Fruit fly (Drosophila melanogaster) whole organism, embryonic: ENCODE results near the gene H15.

Experiments
- Abd-B ChIP-seq: fragments of 200-800 bp; sonication (Bioruptor generic); optimal IDR thresholded peaks from 2 replicates; lab custom pipeline; 2018; ENCODE audit warnings: missing biosample characterization, mild to moderate bottlenecking, missing genetic modification characterization, moderate library complexity
- Adf1 ChIP-seq: fragments of 200-800 bp; sonication (Bioruptor generic); IDR thresholded peaks from 2 replicates; pipeline ENCODE4 v1.3.6; 2022; ENCODE audit warnings: missing biosample characterization, missing genetic modification characterization
- Bdp1 ChIP-seq: fragments of 200-800 bp; sonication (Bioruptor generic); optimal IDR thresholded peaks from 3 replicates; lab custom pipeline; 2016; ENCODE audit warnings: missing biosample characterization, missing genetic modification characterization
- CG10209 ChIP-seq: fragments of 200-800 bp; sonication (Bioruptor generic); optimal IDR thresholded peaks from 3 replicates; lab custom pipeline; 2017; ENCODE audit warnings: missing biosample characterization, mild to moderate bottlenecking, missing genetic modification characterization, missing genetic modification reagents
- CG10462 ChIP-seq: fragments of 200-800 bp; sonication (Bioruptor generic); optimal IDR thresholded peaks from 2 replicates; lab custom pipeline; 2016; ENCODE audit warnings: missing biosample characterization, missing genetic modification characterization
- CG11504 ChIP-seq: fragments of 200-800 bp; sonication (Bioruptor generic); optimal IDR thresholded peaks from 3 replicates; lab custom pipeline; 2019; ENCODE audit warnings: missing biosample characterization, mild to moderate bottlenecking, missing genetic modification characterization, moderate library complexity
- CG13624 ChIP-seq: fragments of 200-800 bp; sonication (Bioruptor generic); optimal IDR thresholded peaks from 2 replicates; lab custom pipeline; 2016; ENCODE audit warnings: missing biosample characterization, missing genetic modification characterization
- CG14014 ChIP-seq: fragments of 200-800 bp; sonication (Bioruptor generic); IDR thresholded peaks from 2 replicates; pipeline ENCODE4 v1.3.6; 2022; ENCODE audit warnings: missing biosample characterization, missing genetic modification characterization
- CG15011 ChIP-seq: fragments of 200-800 bp; sonication (Bioruptor generic); optimal IDR thresholded peaks from 3 replicates; lab custom pipeline; 2018; ENCODE audit warnings: missing biosample characterization, mild to moderate bottlenecking, missing genetic modification characterization
- CG15269 ChIP-seq: fragments of 200-800 bp; sonication (Bioruptor generic); optimal IDR thresholded peaks from 2 replicates; lab custom pipeline; 2018; ENCODE audit warnings: missing biosample characterization, mild to moderate bottlenecking, missing genetic modification characterization, moderate library complexity
- CG17359 ChIP-seq: fragments of 200-800 bp; sonication (Bioruptor generic); optimal IDR thresholded peaks from 3 replicates; lab custom pipeline; 2018; ENCODE audit warnings: missing biosample characterization, mild to moderate bottlenecking, missing genetic modification characterization, moderate library complexity
- CG17912 ChIP-seq: fragments of 200-800 bp; sonication (Bioruptor generic); optimal IDR thresholded peaks from 2 replicates; lab custom pipeline; 2018; ENCODE audit warnings: missing biosample characterization, mild to moderate bottlenecking, missing genetic modification characterization
- CG2678 ChIP-seq: fragments of 200-800 bp; sonication (Bioruptor generic); optimal IDR thresholded peaks from 3 replicates; lab custom pipeline; 2019; ENCODE audit warnings: missing biosample characterization, mild to moderate bottlenecking, missing genetic modification characterization, moderate library complexity
- CG31224 ChIP-seq: fragments of 200-800 bp; sonication (Bioruptor generic); IDR thresholded peaks from 2 replicates; pipeline ENCODE4 v1.3.6; 2022; ENCODE audit warnings: missing biosample characterization, missing genetic modification characterization
- CG3726 ChIP-seq: fragments of 200-800 bp; sonication (Bioruptor generic); IDR thresholded peaks from 3 replicates; pipeline ENCODE4, ENCODE4 v1.3.6; 2022; ENCODE audit warnings: missing biosample characterization, missing genetic modification characterization
- CG4404 ChIP-seq: fragments of 200-800 bp; sonication (Bioruptor generic); IDR thresholded peaks from 2 replicates; pipeline ENCODE4 v1.3.6; 2022; ENCODE audit warnings: missing biosample characterization, missing genetic modification characterization
- CG4424 ChIP-seq: fragments of 200-800 bp; sonication (Bioruptor generic); optimal IDR thresholded peaks from 3 replicates; lab custom pipeline; 2016; ENCODE audit warnings: missing biosample characterization, missing genetic modification characterization
- CG4820 ChIP-seq: fragments of 200-800 bp; sonication (Bioruptor generic); optimal IDR thresholded peaks from 3 replicates; lab custom pipeline; 2016; ENCODE audit warnings: missing biosample characterization, missing genetic modification characterization
- CG5953 ChIP-seq: fragments of 200-800 bp; sonication (Bioruptor generic); IDR thresholded peaks from 2 replicates; pipeline ENCODE4 v1.3.6; 2022; ENCODE audit warnings: missing biosample characterization, missing genetic modification characterization
- CG7928 ChIP-seq: fragments of 200-800 bp; sonication (Bioruptor generic); optimal IDR thresholded peaks from 2 replicates; lab custom pipeline; 2017; ENCODE audit warnings: missing biosample characterization, mild to moderate bottlenecking, missing genetic modification characterization
- CG8924 ChIP-seq: fragments of 200-800 bp; optimal IDR thresholded peaks from 3 replicates; lab custom pipeline; 2019; ENCODE audit warnings: missing biosample characterization, mild to moderate bottlenecking, missing genetic modification characterization, moderate library complexity
- CG9817 ChIP-seq: fragments of 200-800 bp; sonication (Bioruptor generic); optimal IDR thresholded peaks from 2 replicates; lab custom pipeline; 2018; ENCODE audit warnings: missing biosample characterization, mild to moderate bottlenecking, missing genetic modification characterization, moderate library complexity
- CG9876 ChIP-seq: fragments of 200-800 bp; sonication (Bioruptor generic); optimal IDR thresholded peaks from 2 replicates; lab custom pipeline; 2016; ENCODE audit warnings: missing biosample characterization, missing genetic modification characterization
- CrebB ChIP-seq: fragments of 200-800 bp; sonication (Bioruptor generic); optimal IDR thresholded peaks from 3 replicates; lab custom pipeline; 2018; ENCODE audit warnings: missing biosample characterization, mild to moderate bottlenecking, missing genetic modification characterization
- D ChIP-seq, 2 experiments: fragments of 200-800 bp in 1 of 2; fragments of >200 bp in 1 of 2; sonication (Bioruptor generic) in 1 of 2; optimal IDR thresholded peaks; 2 replicates in 1 of 2; 3 replicates in 1 of 2; lab custom pipeline; 2017; ENCODE audit warnings: mild to moderate bottlenecking in 1 of 2, missing biosample characterization in 1 of 2, missing genetic modification characterization in 1 of 2, missing genetic modification reagents in 1 of 2
- Dref ChIP-seq: fragments of 200-800 bp; sonication (Bioruptor generic); IDR thresholded peaks from 2 replicates; pipeline ENCODE4 v1.3.6; 2022; ENCODE audit warnings: missing biosample characterization, missing genetic modification characterization
- Hsf ChIP-seq: fragments of 200-800 bp; sonication (Bioruptor generic); optimal IDR thresholded peaks from 3 replicates; lab custom pipeline; 2016; ENCODE audit warnings: missing biosample characterization, missing genetic modification characterization
- Lpt ChIP-seq: fragments of >200 bp; optimal IDR thresholded peaks from 2 replicates; lab custom pipeline; 2018; ENCODE audit warnings: missing biosample characterization, missing genetic modification characterization
- Mrtf ChIP-seq: fragments of 200-800 bp; sonication (Bioruptor generic); IDR thresholded peaks from 3 replicates; pipeline ENCODE4 v1.3.6; 2022; ENCODE audit warnings: missing biosample characterization, missing genetic modification characterization
- cato ChIP-seq: fragments of 200-800 bp; sonication (Bioruptor generic); optimal IDR thresholded peaks from 2 replicates; lab custom pipeline; 2016; ENCODE audit warnings: missing biosample characterization, missing genetic modification characterization, borderline replicate concordance
- croc ChIP-seq: fragments of 200-800 bp; sonication (Bioruptor generic); conservative IDR thresholded peaks from 3 replicates; pipeline ENCODE4 v1.3.6; 2022; ENCODE audit warnings: missing biosample characterization, missing genetic modification characterization
- cwo ChIP-seq: fragments of 200-800 bp; sonication (Bioruptor generic); optimal IDR thresholded peaks from 3 replicates; lab custom pipeline; 2017; ENCODE audit warnings: missing biosample characterization, missing genetic modification characterization, mild to moderate bottlenecking, moderate library complexity, missing genetic modification reagents
- dati ChIP-seq: fragments of 200-800 bp; sonication (Bioruptor generic); IDR thresholded peaks from 2 replicates; pipeline ENCODE4 v1.3.6; 2022; ENCODE audit warnings: missing biosample characterization, missing genetic modification characterization
- esg ChIP-seq: fragments of 200-800 bp; sonication (Bioruptor generic); conservative IDR thresholded peaks from 2 replicates; pipeline ENCODE4 v1.3.6; 2022; ENCODE audit warnings: missing biosample characterization, missing genetic modification characterization
- eve ChIP-seq, 2 experiments: fragments of >200 bp; optimal IDR thresholded peaks; 2 replicates each; lab custom pipeline; 2017; ENCODE audit warnings: missing biosample characterization in 2 of 2, missing genetic modification characterization in 2 of 2
- exex ChIP-seq: fragments of 200-800 bp; sonication (Bioruptor generic); optimal IDR thresholded peaks from 4 replicates; lab custom pipeline; 2018; ENCODE audit warnings: missing biosample characterization, mild to moderate bottlenecking, missing genetic modification characterization, moderate library complexity
- hb ChIP-seq: fragments of 200-800 bp; sonication (Bioruptor generic); IDR thresholded peaks from 3 replicates; pipeline ENCODE4 v1.3.6; 2022; ENCODE audit warnings: missing biosample characterization, missing genetic modification characterization; ENCODE audit not compliant: partially characterized antibody
- her ChIP-seq: fragments of 200-800 bp; sonication (Bioruptor generic); optimal IDR thresholded peaks from 2 replicates; lab custom pipeline; 2016; ENCODE audit warnings: missing biosample characterization, missing genetic modification characterization
- kay ChIP-seq: fragments of 200-800 bp; sonication (Bioruptor generic); optimal IDR thresholded peaks from 2 replicates; lab custom pipeline; 2016; ENCODE audit warnings: missing biosample characterization, missing genetic modification characterization
- ken ChIP-seq: fragments of 200-800 bp; sonication (Bioruptor generic); IDR thresholded peaks from 3 replicates; pipeline ENCODE4 v1.3.6; 2022; ENCODE audit warnings: missing biosample characterization, missing genetic modification characterization
- mld ChIP-seq: fragments of 200-800 bp; sonication (Bioruptor generic); IDR thresholded peaks from 3 replicates; pipeline ENCODE4 v1.3.6; 2022; ENCODE audit warnings: missing biosample characterization, missing genetic modification characterization; ENCODE audit not compliant: partially characterized antibody
- pros ChIP-seq: fragments of 200-800 bp; sonication (Bioruptor generic); optimal IDR thresholded peaks from 3 replicates; lab custom pipeline; 2019; ENCODE audit warnings: missing biosample characterization, mild to moderate bottlenecking, missing genetic modification characterization, moderate library complexity
- repo ChIP-seq: fragments of 200-800 bp; sonication (Bioruptor generic); optimal IDR thresholded peaks from 2 replicates; lab custom pipeline; 2016; ENCODE audit warnings: missing biosample characterization, missing genetic modification characterization
- sd ChIP-seq: fragments of 200-800 bp; sonication (Bioruptor generic); optimal IDR thresholded peaks from 3 replicates; lab custom pipeline; 2018; ENCODE audit warnings: missing biosample characterization, mild to moderate bottlenecking, missing genetic modification characterization, moderate library complexity
- sima ChIP-seq: fragments of 200-800 bp; sonication (Bioruptor generic); optimal IDR thresholded peaks from 2 replicates; lab custom pipeline; 2016; ENCODE audit warnings: missing biosample characterization, missing genetic modification characterization
- tup ChIP-seq: fragments of 200-800 bp; sonication (Bioruptor generic); optimal IDR thresholded peaks from 2 replicates; lab custom pipeline; 2016; ENCODE audit warnings: missing biosample characterization, mild to moderate bottlenecking, missing genetic modification characterization, moderate library complexity
- twi ChIP-seq: fragments of 200-800 bp; optimal IDR thresholded peaks from 2 replicates; lab custom pipeline; 2019; ENCODE audit warnings: missing biosample characterization, mild to moderate bottlenecking, missing genetic modification characterization, moderate library complexity
- vvl ChIP-seq: fragments of 200-800 bp; sonication (Bioruptor generic); IDR thresholded peaks from 2 replicates; pipeline ENCODE4 v1.3.6; 2022; ENCODE audit warnings: missing biosample characterization, missing genetic modification characterization
- wor ChIP-seq: fragments of 200-800 bp; sonication (Bioruptor generic); IDR thresholded peaks from 2 replicates; pipeline ENCODE4 v1.3.6; 2022; ENCODE audit warnings: missing biosample characterization, missing genetic modification characterization
- zf30C ChIP-seq: fragments of 200-800 bp; sonication (Bioruptor generic); optimal IDR thresholded peaks from 3 replicates; lab custom pipeline; 2018; ENCODE audit warnings: missing biosample characterization, mild to moderate bottlenecking, missing genetic modification characterization

H15 gene

dm6 chr2L:5425341-5425740, 21.3 kb downstream of the H15 start (continued):
- TF ChIP-seq Hsf (GFP tag; lab: Kevin White, UChicago) (peak; percentile 52), CG17359 (tag; lab: Kevin White, UChicago) (peak; percentile 73), CG4404 (GFP tag; lab: Robert Waterston, UW) (peak; percentile 31; the same call in 1 of the 2 replicates), mld (GFP tag; lab: Robert Waterston, UW) (no peak), eve (GFP tag; optimal IDR thresholded peaks at IDR 0.05; lab: Kevin White, UChicago) (peak in 1 of 2 experiments; percentile 60), CG5953 (0 out of 2 replicates have a peak, but pooled peaks have one; percentile 34), CG10462 (GFP tag; lab: Kevin White, UChicago) (no peak), sima (no peak), twi (tag; lab: Kevin White, UChicago) (no peak), zf30C (GFP tag; lab: Kevin White, UChicago) (no peak), Lpt (GFP tag; lab: Kevin White, UChicago) (no peak), cato (GFP tag; lab: Kevin White, UChicago) (no peak), dati (GFP tag; lab: Robert Waterston, UW) (peak; percentile 47; the same call in 1 of the 2 replicates), wor (GFP tag; lab: Robert Waterston, UW) (no peak; the same call in 1 of the 2 replicates), sd (tag; lab: Kevin White, UChicago) (no peak), CrebB (tag; lab: Kevin White, UChicago) (no peak), CG3726 (GFP tag; lab: Robert Waterston, UW) (0 out of 3 replicates have a peak, but pooled peaks have one; percentile 53), D (optimal IDR thresholded peaks at IDR 0.05; lab: Kevin White, UChicago) (no peak), D (GFP tag; optimal IDR thresholded peaks at IDR 0.05; lab: Kevin White, UChicago) (peak; percentile 65), CG7928 (GFP tag; lab: Kevin White, UChicago) (no peak), CG10209 (GFP tag; lab: Kevin White, UChicago) (peak; percentile 26), hb (GFP tag; lab: Robert Waterston, UW) (no peak), vvl (GFP tag; lab: Robert Waterston, UW) (peak; percentile 78; the same call in 1 of the 2 replicates), croc (GFP tag; lab: Robert Waterston, UW) (peak; percentile 27; the same call in 1 of the 3 replicates), tup (GFP tag; lab: Kevin White, UChicago) (no peak), CG15011 (GFP tag; lab: Kevin White, UChicago) (peak; percentile 33), CG15269 (tag; lab: Kevin White, UChicago) (no peak), kay (no peak), Abd-B (peak; percentile 39), esg (GFP tag; lab: Robert Waterston, UW) (peak; percentile 59; the same call in 1 of the 2 replicates), cwo (GFP tag; lab: Kevin White, UChicago) (peak; percentile 57), CG8924 (tag; lab: Kevin White, UChicago) (peak; percentile 45), CG2678 (tag; lab: Kevin White, UChicago) (no peak), her (GFP tag; lab: Kevin White, UChicago) (peak; percentile 36), Dref (GFP tag; lab: Robert Waterston, UW) (no peak), ken (GFP tag; lab: Robert Waterston, UW) (peak; percentile 61; the same call in 1 of the 3 replicates), CG9817 (peak; percentile 27), pros (GFP tag; lab: Kevin White, UChicago) (no peak), CG4820 (GFP tag; lab: Kevin White, UChicago) (peak; percentile 70), CG11504 (tag; lab: Kevin White, UChicago) (peak; percentile 73), CG14014 (GFP tag; lab: Robert Waterston, UW) (peak; percentile 41; the same call in 1 of the 2 replicates), exex (tag; lab: Kevin White, UChicago) (no peak), Mrtf (GFP tag; lab: Robert Waterston, UW) (no peak), CG9876 (GFP tag; lab: Kevin White, UChicago) (no peak), Bdp1 (GFP tag; lab: Kevin White, UChicago) (no peak), CG13624 (GFP tag; lab: Kevin White, UChicago) (peak; percentile 52), CG4424 (GFP tag; lab: Kevin White, UChicago) (peak; percentile 72), repo (peak; percentile 31), Adf1 (GFP tag; lab: Robert Waterston, UW) (no peak), CG17912 (GFP tag; lab: Kevin White, UChicago) (no peak), CG31224 (GFP tag; lab: Robert Waterston, UW) (no peak)
